Fruit fly (Drosophila melanogaster) whole organism, embryonic: ENCODE measurements around the gene Spn75F.
A peak's percentile ranks its signal among the peaks of the same experiment; 100 is the strongest.

Experiments
- Abd-B ChIP-seq: fragments of 200-800 bp; sonication (Bioruptor generic); optimal IDR thresholded peaks from 2 replicates; lab custom pipeline; 2018; ENCODE audit warnings: missing biosample characterization, mild to moderate bottlenecking, missing genetic modification characterization, moderate library complexity
- Awh ChIP-seq: fragments of 200-800 bp; sonication (Bioruptor generic); IDR thresholded peaks from 2 replicates; pipeline ENCODE4, ENCODE4 v1.3.6; 2022; ENCODE audit warnings: missing biosample characterization, missing genetic modification characterization
- Blimp-1 ChIP-seq: fragments of 200-800 bp; sonication (Bioruptor generic); optimal IDR thresholded peaks from 3 replicates; lab custom pipeline; 2018; ENCODE audit warnings: missing biosample characterization, missing genetic modification characterization, mild to moderate bottlenecking, moderate library complexity, missing genetic modification reagents
- CG10147 ChIP-seq: fragments of 200-800 bp; sonication (Bioruptor generic); optimal IDR thresholded peaks from 2 replicates; lab custom pipeline; 2019; ENCODE audit warnings: missing biosample characterization, mild to moderate bottlenecking, missing genetic modification characterization, moderate library complexity
- CG10979 ChIP-seq: fragments of 200-800 bp; sonication (Bioruptor generic); optimal IDR thresholded peaks from 2 replicates; lab custom pipeline; 2018; ENCODE audit warnings: missing biosample characterization, mild to moderate bottlenecking, missing genetic modification characterization, moderate library complexity
- CG11247 ChIP-seq: fragments of 200-800 bp; sonication (Bioruptor generic); IDR thresholded peaks from 2 replicates; pipeline ENCODE4 v1.3.6; 2022; ENCODE audit warnings: missing biosample characterization, missing genetic modification characterization
- CG12104 ChIP-seq: fragments of 200-800 bp; sonication (Bioruptor generic); optimal IDR thresholded peaks from 3 replicates; lab custom pipeline; 2016; ENCODE audit warnings: missing biosample characterization, missing genetic modification characterization
- CG12659 ChIP-seq: fragments of 200-800 bp; sonication (Bioruptor generic); optimal IDR thresholded peaks from 3 replicates; lab custom pipeline; 2017; ENCODE audit warnings: mild to moderate bottlenecking, missing biosample characterization, missing genetic modification reagents, missing genetic modification characterization
- CG15601 ChIP-seq: fragments of 200-800 bp; sonication (Bioruptor generic); optimal IDR thresholded peaks from 3 replicates; lab custom pipeline; 2019; ENCODE audit warnings: missing biosample characterization, mild to moderate bottlenecking, missing genetic modification characterization, moderate library complexity
- CG17385 ChIP-seq: fragments of 200-800 bp; sonication (Bioruptor generic); optimal IDR thresholded peaks from 3 replicates; lab custom pipeline; 2018; ENCODE audit warnings: missing biosample characterization, mild to moderate bottlenecking, missing genetic modification characterization
- CG2678 ChIP-seq: fragments of 200-800 bp; sonication (Bioruptor generic); optimal IDR thresholded peaks from 3 replicates; lab custom pipeline; 2019; ENCODE audit warnings: missing biosample characterization, mild to moderate bottlenecking, missing genetic modification characterization, moderate library complexity
- CG31441 ChIP-seq: fragments of 200-800 bp; sonication (Bioruptor generic); IDR thresholded peaks from 2 replicates; pipeline ENCODE4 v1.3.6; 2022; ENCODE audit warnings: missing biosample characterization, missing genetic modification characterization
- CG4328 ChIP-seq: fragments of 200-800 bp; sonication (Bioruptor generic); optimal IDR thresholded peaks from 3 replicates; lab custom pipeline; 2017; ENCODE audit warnings: missing biosample characterization, missing genetic modification reagents, missing genetic modification characterization
- CG4820 ChIP-seq: fragments of 200-800 bp; sonication (Bioruptor generic); optimal IDR thresholded peaks from 3 replicates; lab custom pipeline; 2016; ENCODE audit warnings: missing biosample characterization, missing genetic modification characterization
- CG6683 ChIP-seq: fragments of 200-800 bp; sonication (Bioruptor generic); optimal IDR thresholded peaks from 2 replicates; lab custom pipeline; 2017; ENCODE audit warnings: missing biosample characterization, mild to moderate bottlenecking, missing genetic modification characterization, missing genetic modification reagents
- CG8281 ChIP-seq: fragments of 200-800 bp; sonication (Bioruptor generic); optimal IDR thresholded peaks from 2 replicates; lab custom pipeline; 2018; ENCODE audit warnings: missing biosample characterization, mild to moderate bottlenecking, missing genetic modification characterization, moderate library complexity
- CG9437 ChIP-seq: fragments of 200-800 bp; sonication (Bioruptor generic); optimal IDR thresholded peaks from 2 replicates; lab custom pipeline; 2018; ENCODE audit warnings: missing biosample characterization, mild to moderate bottlenecking, missing genetic modification characterization
- Chrac-16 ChIP-seq: fragments of 200-800 bp; sonication (Bioruptor generic); optimal IDR thresholded peaks from 3 replicates; lab custom pipeline; 2016; ENCODE audit warnings: missing biosample characterization, missing genetic modification characterization
- D19B ChIP-seq: fragments of 200-800 bp; sonication (Bioruptor generic); optimal IDR thresholded peaks from 2 replicates; lab custom pipeline; 2017; ENCODE audit warnings: missing biosample characterization, mild to moderate bottlenecking, missing genetic modification characterization
- HLH3B ChIP-seq: fragments of 200-800 bp; sonication (Bioruptor generic); IDR thresholded peaks from 2 replicates; pipeline ENCODE4 v1.3.6; 2022; ENCODE audit warnings: missing biosample characterization, missing genetic modification characterization
- Hr3 ChIP-seq: fragments of 200-800 bp; sonication (Bioruptor generic); optimal IDR thresholded peaks from 3 replicates; lab custom pipeline; 2016; ENCODE audit warnings: missing biosample characterization, missing genetic modification characterization
- Hr78 ChIP-seq, 2 experiments: fragments of 200-800 bp in 1 of 2; fragments of >200 bp in 1 of 2; sonication (Bioruptor generic) in 1 of 2; optimal IDR thresholded peaks; 2 replicates each; lab custom pipeline; 2017 to 2019; ENCODE audit warnings: missing biosample characterization in 2 of 2, missing genetic modification characterization in 2 of 2, mild to moderate bottlenecking in 1 of 2, moderate library complexity in 1 of 2
- Kr ChIP-seq: fragments of 200-800 bp; sonication (Bioruptor generic); optimal IDR thresholded peaks from 2 replicates; lab custom pipeline; 2017; ENCODE audit warnings: missing biosample characterization, mild to moderate bottlenecking, missing genetic modification characterization
- Meics ChIP-seq: fragments of 200-800 bp; sonication (Bioruptor generic); optimal IDR thresholded peaks from 2 replicates; lab custom pipeline; 2017; ENCODE audit warnings: missing biosample characterization, mild to moderate bottlenecking, missing genetic modification characterization
- Nf-YC ChIP-seq: fragments of 200-800 bp; optimal IDR thresholded peaks from 3 replicates; lab custom pipeline; 2019; ENCODE audit warnings: missing biosample characterization, mild to moderate bottlenecking, missing genetic modification characterization, moderate library complexity
- az2 ChIP-seq: fragments of 200-800 bp; sonication (Bioruptor generic); optimal IDR thresholded peaks from 3 replicates; lab custom pipeline; 2016; ENCODE audit warnings: missing biosample characterization, missing genetic modification characterization
- bsh ChIP-seq, 2 experiments: fragments of 200-800 bp; sonication (Bioruptor generic); optimal IDR thresholded peaks; 2 replicates each; lab custom pipeline; 2017 to 2018; ENCODE audit warnings: mild to moderate bottlenecking in 2 of 2, missing biosample characterization in 2 of 2, missing genetic modification characterization in 2 of 2, moderate library complexity in 1 of 2
- cad ChIP-seq: fragments of >200 bp; optimal IDR thresholded peaks from 2 replicates; lab custom pipeline; 2017; ENCODE audit warnings: missing biosample characterization, missing genetic modification characterization
- fd96Cb ChIP-seq: fragments of 200-800 bp; sonication (Bioruptor generic); optimal IDR thresholded peaks from 2 replicates; lab custom pipeline; 2018; ENCODE audit warnings: missing biosample characterization, mild to moderate bottlenecking, missing genetic modification characterization, moderate library complexity
- gcm ChIP-seq: fragments of 200-800 bp; sonication (Bioruptor generic); optimal IDR thresholded peaks from 2 replicates; lab custom pipeline; 2019; ENCODE audit warnings: missing biosample characterization, mild to moderate bottlenecking, missing genetic modification characterization, moderate library complexity
- gfzf ChIP-seq: fragments of 200-800 bp; sonication (Bioruptor generic); optimal IDR thresholded peaks from 2 replicates; lab custom pipeline; 2016; ENCODE audit warnings: missing biosample characterization, mild to moderate bottlenecking, missing genetic modification characterization, moderate library complexity
- grau ChIP-seq: fragments of 200-800 bp; optimal IDR thresholded peaks from 3 replicates; lab custom pipeline; 2019; ENCODE audit warnings: missing biosample characterization, mild to moderate bottlenecking, missing genetic modification characterization, moderate library complexity
- lab ChIP-seq: fragments of 200-800 bp; sonication (Bioruptor generic); optimal IDR thresholded peaks from 3 replicates; lab custom pipeline; 2017; ENCODE audit warnings: missing biosample characterization, missing genetic modification characterization, mild to moderate bottlenecking, moderate library complexity, missing genetic modification reagents
- lola ChIP-seq, 3 experiments: fragments of >200 bp in 2 of 3; fragments of 200-800 bp in 1 of 3; sonication (Bioruptor generic) in 1 of 3; optimal IDR thresholded peaks; 2 replicates each; lab custom pipeline; 2017 to 2019; ENCODE audit warnings: missing biosample characterization in 3 of 3, missing genetic modification characterization in 3 of 3, mild to moderate bottlenecking in 1 of 3, moderate library complexity in 1 of 3
- mam ChIP-seq: fragments of 200-800 bp; sonication (Bioruptor generic); optimal IDR thresholded peaks from 3 replicates; lab custom pipeline; 2016; ENCODE audit warnings: missing biosample characterization, missing genetic modification characterization
- mld ChIP-seq: fragments of 200-800 bp; sonication (Bioruptor generic); IDR thresholded peaks from 3 replicates; pipeline ENCODE4 v1.3.6; 2022; ENCODE audit warnings: missing biosample characterization, missing genetic modification characterization; ENCODE audit not compliant: partially characterized antibody
- oc ChIP-seq: fragments of 200-800 bp; sonication (Bioruptor generic); optimal IDR thresholded peaks from 2 replicates; lab custom pipeline; 2018; ENCODE audit warnings: missing biosample characterization, mild to moderate bottlenecking, missing genetic modification characterization, moderate library complexity
- pb ChIP-seq: fragments of 200-800 bp; sonication (Bioruptor generic); optimal IDR thresholded peaks from 3 replicates; lab custom pipeline; 2016; ENCODE audit warnings: missing biosample characterization, missing genetic modification characterization
- sc ChIP-seq, 3 experiments: fragments of >200 bp in 2 of 3; fragments of 200-800 bp in 1 of 3; sonication (Bioruptor generic) in 1 of 3; optimal IDR thresholded peaks; 2 replicates in 2 of 3; 3 replicates in 1 of 3; lab custom pipeline; 2017; ENCODE audit warnings: mild to moderate bottlenecking in 1 of 3, missing biosample characterization in 1 of 3, missing genetic modification characterization in 1 of 3, missing genetic modification reagents in 1 of 3
- sd ChIP-seq: fragments of 200-800 bp; sonication (Bioruptor generic); optimal IDR thresholded peaks from 3 replicates; lab custom pipeline; 2018; ENCODE audit warnings: missing biosample characterization, mild to moderate bottlenecking, missing genetic modification characterization, moderate library complexity
- sens ChIP-seq: fragments of 200-800 bp; sonication (Bioruptor generic); peaks from one replicate; lab custom pipeline; 2016; ENCODE audit warnings: missing biosample characterization, missing genetic modification characterization
- slbo ChIP-seq: fragments of 200-800 bp; sonication (Bioruptor generic); IDR thresholded peaks from 2 replicates; pipeline ENCODE4 v1.3.6; 2022; ENCODE audit warnings: missing biosample characterization, missing genetic modification characterization
- slp2 ChIP-seq: fragments of 200-800 bp; sonication (Bioruptor generic); optimal IDR thresholded peaks from 2 replicates; lab custom pipeline; 2016; ENCODE audit warnings: missing biosample characterization, missing genetic modification characterization
- trem ChIP-seq: fragments of 200-800 bp; optimal IDR thresholded peaks from 3 replicates; lab custom pipeline; 2019; ENCODE audit warnings: missing biosample characterization, mild to moderate bottlenecking, missing genetic modification characterization, moderate library complexity
- z ChIP-seq: fragments of 200-800 bp; sonication (Bioruptor generic); IDR thresholded peaks from 3 replicates; pipeline ENCODE4 v1.3.6; 2022; ENCODE audit warnings: missing biosample characterization, missing genetic modification characterization

Spn75F gene

dm6 chr3L:19163791-19164190 lies 34.3 kb upstream of the Spn75F start:
- TF ChIP-seq CG6683 (GFP tag; lab: Kevin White, UChicago) (no peak), D19B (GFP tag; lab: Kevin White, UChicago) (no peak), z (GFP tag; lab: Robert Waterston, UW) (0 out of 3 replicates have a peak, but pooled peaks have one; percentile 44)

dm6 chr3L:19162586-19163310 lies 33.3 kb upstream of the Spn75F start:
- TF ChIP-seq Hr3 (peak; percentile 43), Chrac-16 (GFP tag; lab: Kevin White, UChicago) (peak; percentile 48), CG2678 (peak; percentile 78), CG17385 (GFP tag; lab: Kevin White, UChicago) (peak; percentile 54), az2 (GFP tag; lab: Kevin White, UChicago) (peak; percentile 48), CG31441 (peak; percentile 86), sc (optimal IDR thresholded peaks at IDR 0.05; lab: Kevin White, UChicago) (no peak), sc (GFP tag; optimal IDR thresholded peaks at IDR 0.05; lab: Kevin White, UChicago) (peak; percentile 10), CG8281 (tag; lab: Kevin White, UChicago) (no peak), mam (GFP tag; lab: Kevin White, UChicago) (no peak), pb (GFP tag; lab: Kevin White, UChicago) (no peak), mld (no peak), CG12104 (GFP tag; lab: Kevin White, UChicago) (peak; percentile 7), CG4328 (GFP tag; lab: Kevin White, UChicago) (no peak), gcm (GFP tag; lab: Kevin White, UChicago) (peak; percentile 85), sens (GFP tag; lab: Kevin White, UChicago) (peak; percentile 35), lola (GFP tag; optimal IDR thresholded peaks at IDR 0.05; lab: Kevin White, UChicago) (peak in 1 of 3 experiments; percentile 85), Abd-B (GFP tag; lab: Kevin White, UChicago) (peak; percentile 45), Nf-YC (peak; percentile 7), Meics (GFP tag; lab: Kevin White, UChicago) (peak; percentile 43), Hr78 (GFP tag; optimal IDR thresholded peaks at IDR 0.05; lab: Kevin White, UChicago) (peak in 1 of 2 experiments; percentile 43), Awh (peak; percentile 37; the same call in 1 of the 2 replicates), gfzf (GFP tag; lab: Kevin White, UChicago) (no peak), CG9437 (peak; percentile 35), HLH3B (peak; percentile 44; the same call in 1 of the 2 replicates), CG10979 (tag; lab: Kevin White, UChicago) (peak; percentile 90), CG11247 (GFP tag; lab: Robert Waterston, UW) (no peak), CG10147 (GFP tag; lab: Kevin White, UChicago) (peak; percentile 27), CG12659 (GFP tag; lab: Kevin White, UChicago) (peak; percentile 38), sd (tag; lab: Kevin White, UChicago) (no peak), fd96Cb (peak; percentile 63), oc (tag; lab: Kevin White, UChicago) (peak; percentile 24), CG15601 (tag; lab: Kevin White, UChicago) (peak; percentile 75), CG4820 (GFP tag; lab: Kevin White, UChicago) (peak; percentile 15), bsh (GFP tag; optimal IDR thresholded peaks at IDR 0.05; lab: Kevin White, UChicago) (peak in 1 of 2 experiments; percentile 77), Blimp-1 (GFP tag; lab: Kevin White, UChicago) (peak; percentile 80), cad (peak; percentile 55), grau (tag; lab: Kevin White, UChicago) (peak; percentile 78), Kr (no peak), slp2 (GFP tag; lab: Kevin White, UChicago) (no peak), trem (tag; lab: Kevin White, UChicago) (peak; percentile 82), lab (peak; percentile 0), slbo (GFP tag; lab: Robert Waterston, UW) (peak; percentile 13; the same call in 1 of the 2 replicates)
